Worm (Caenorhabditis elegans) whole organism, L3 larva: ENCODE data around the gene eak-3.
A peak's percentile ranks its signal among the peaks of the same experiment; 100 is the strongest.

Source experiments
- ceh-16 ChIP-seq: sonication (generic microtip); optimal IDR thresholded peaks from 2 replicates; lab custom pipeline; 2017; ENCODE audit warnings: missing biosample characterization, missing genetic modification characterization
- daf-12 ChIP-seq: fragments of 150-350 bp; optimal IDR thresholded peaks from 2 replicates; lab custom pipeline; 2014; ENCODE audit warnings: missing biosample characterization, missing genetic modification reagents, missing genetic modification characterization
- egl-27 ChIP-seq: sonication (generic microtip); optimal IDR thresholded peaks from 4 replicates; lab custom pipeline; 2017; ENCODE audit warnings: missing biosample characterization, missing genetic modification reagents, missing genetic modification characterization
- elt-3 ChIP-seq, 3 experiments: fragments of 150-350 bp in 1 of 3; sonication (generic microtip) in 2 of 3; optimal IDR thresholded peaks; 2 replicates in 2 of 3; 4 replicates in 1 of 3; lab custom pipeline; 2014 to 2017; ENCODE audit warnings: missing biosample characterization in 3 of 3, missing genetic modification characterization in 3 of 3
- fos-1 ChIP-seq: fragments of 150-350 bp; optimal IDR thresholded peaks from 2 replicates; lab custom pipeline; 2014; ENCODE audit warnings: missing biosample characterization, missing genetic modification characterization
- lin-15B ChIP-seq: fragments of 150-350 bp; optimal IDR thresholded peaks from 2 replicates; lab custom pipeline; 2014; ENCODE audit warnings: missing biosample characterization, missing genetic modification characterization
- nhr-12 ChIP-seq: fragments of 150-350 bp; optimal IDR thresholded peaks from 2 replicates; lab custom pipeline; 2014; ENCODE audit warnings: missing biosample characterization, missing genetic modification characterization
- nhr-23 ChIP-seq: fragments of 150-350 bp; optimal IDR thresholded peaks from 2 replicates; lab custom pipeline; 2014; ENCODE audit warnings: missing biosample characterization, missing genetic modification reagents, missing genetic modification characterization
- nhr-28 ChIP-seq: fragments of 150-350 bp; optimal IDR thresholded peaks from 2 replicates; lab custom pipeline; 2014; ENCODE audit warnings: missing biosample characterization, missing genetic modification characterization
- nhr-43 ChIP-seq: sonication (generic microtip); optimal IDR thresholded peaks from 2 replicates; lab custom pipeline; 2016; ENCODE audit warnings: mild to moderate bottlenecking, missing genetic modification characterization, missing compliant biosample characterization; ENCODE audit not compliant: poor library complexity, severe bottlenecking
- nhr-77 ChIP-seq: fragments of 150-350 bp; optimal IDR thresholded peaks from 2 replicates; lab custom pipeline; 2014; ENCODE audit warnings: missing biosample characterization, missing genetic modification characterization
- snpc-4 ChIP-seq: fragments of 150-350 bp; optimal IDR thresholded peaks from 2 replicates; lab custom pipeline; 2014; ENCODE audit warnings: missing biosample characterization, missing genetic modification characterization

DNA sequence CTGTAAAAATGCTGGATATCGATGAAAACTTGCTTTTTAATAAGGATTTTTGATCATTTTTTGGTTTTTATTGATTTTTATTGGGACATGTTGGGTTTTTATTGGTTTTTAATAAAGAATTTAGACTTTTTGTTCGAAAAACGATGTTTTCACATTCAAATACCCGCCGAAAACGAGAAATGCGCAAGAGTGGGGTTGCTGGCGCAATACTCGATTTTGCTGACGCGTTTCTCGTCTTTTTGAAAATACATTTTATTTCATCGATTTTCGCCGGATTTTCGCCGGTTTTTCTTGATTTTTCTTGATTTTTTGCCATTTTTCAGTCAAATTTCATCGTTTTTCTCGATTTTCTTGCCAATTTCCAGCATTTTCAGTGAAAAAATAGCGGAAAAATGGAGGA, 33.6 kb downstream of the eak-3 start, which contains the start of gene smr-1:
- TF ChIP-seq egl-27 (tag; lab: Kevin White, UChicago) (peak; percentile 59), nhr-77 (tag; lab: Kevin White, UChicago) (no peak), nhr-43 (tag; lab: Kevin White, UChicago) (no peak), nhr-12 (tag; lab: Kevin White, UChicago) (no peak), daf-12 (tag; lab: Kevin White, UChicago) (no peak), elt-3 (tag; optimal IDR thresholded peaks at IDR 0.05; lab: Kevin White, UChicago) (no peak), lin-15B (tag; lab: Kevin White, UChicago) (peak; percentile 86), nhr-28 (tag; lab: Kevin White, UChicago) (no peak), snpc-4 (peak; percentile 60), ceh-16 (tag; lab: Kevin White, UChicago) (peak; percentile 4), nhr-23 (tag; lab: Kevin White, UChicago) (peak; percentile 75), fos-1 (no peak)
